Fruit fly (Drosophila melanogaster) whole organism, embryonic: ENCODE measurements around the gene Dic2.

Experiments used
- Bgb ChIP-seq: fragments of 200-800 bp; sonication (Bioruptor generic); IDR thresholded peaks from 2 replicates; pipeline ENCODE4 v1.3.6; 2022; ENCODE audit warnings: missing biosample characterization, missing genetic modification characterization; ENCODE audit not compliant: partially characterized antibody
- CG11560 ChIP-seq: fragments of 200-800 bp; sonication (Bioruptor generic); IDR thresholded peaks from 3 replicates; pipeline ENCODE4 v1.3.6; 2022; ENCODE audit warnings: missing biosample characterization, missing genetic modification characterization
- CG11696 ChIP-seq: fragments of 200-800 bp; sonication (Bioruptor generic); IDR thresholded peaks from 2 replicates; pipeline ENCODE4 v1.3.6; 2022; ENCODE audit warnings: missing biosample characterization, missing genetic modification characterization
- CG12236 ChIP-seq: fragments of 200-800 bp; sonication (Bioruptor generic); optimal IDR thresholded peaks from 2 replicates; lab custom pipeline; 2016; ENCODE audit warnings: missing biosample characterization, missing genetic modification characterization
- CG12769 ChIP-seq: fragments of 200-800 bp; sonication (Bioruptor generic); optimal IDR thresholded peaks from 2 replicates; lab custom pipeline; 2019; ENCODE audit warnings: missing biosample characterization, mild to moderate bottlenecking, missing genetic modification characterization, moderate library complexity
- CG15479 ChIP-seq: fragments of 200-800 bp; sonication (Bioruptor generic); optimal IDR thresholded peaks from 3 replicates; lab custom pipeline; 2019; ENCODE audit warnings: missing biosample characterization, mild to moderate bottlenecking, missing genetic modification characterization, moderate library complexity
- CG17829 ChIP-seq: fragments of 200-800 bp; optimal IDR thresholded peaks from 2 replicates; lab custom pipeline; 2019; ENCODE audit warnings: missing biosample characterization, mild to moderate bottlenecking, missing genetic modification characterization, moderate library complexity
- CG18262 ChIP-seq: fragments of 200-800 bp; optimal IDR thresholded peaks from 3 replicates; lab custom pipeline; 2019; ENCODE audit warnings: missing biosample characterization, mild to moderate bottlenecking, missing genetic modification characterization, moderate library complexity
- CG2120 ChIP-seq: fragments of 200-800 bp; sonication (Bioruptor generic); optimal IDR thresholded peaks from 3 replicates; lab custom pipeline; 2016; ENCODE audit warnings: missing biosample characterization, missing genetic modification characterization
- CG32767 ChIP-seq: fragments of 200-800 bp; sonication (Bioruptor generic); IDR thresholded peaks from 2 replicates; pipeline ENCODE4 v1.3.6; 2022; ENCODE audit warnings: missing biosample characterization, missing genetic modification characterization
- CG6272 ChIP-seq: fragments of 200-800 bp; sonication (Bioruptor generic); IDR thresholded peaks from 2 replicates; pipeline ENCODE4 v1.3.6; 2022; ENCODE audit warnings: missing biosample characterization, missing genetic modification characterization
- CG6654 ChIP-seq: fragments of 200-800 bp; sonication (Bioruptor generic); optimal IDR thresholded peaks from 2 replicates; lab custom pipeline; 2017; ENCODE audit warnings: missing biosample characterization, mild to moderate bottlenecking, missing genetic modification characterization
- CG7556 ChIP-seq: fragments of 200-800 bp; sonication (Bioruptor generic); optimal IDR thresholded peaks from 2 replicates; lab custom pipeline; 2017; ENCODE audit warnings: missing biosample characterization, mild to moderate bottlenecking, missing genetic modification characterization
- CG7786 ChIP-seq: fragments of 200-800 bp; sonication (Bioruptor generic); optimal IDR thresholded peaks from 2 replicates; lab custom pipeline; 2016; ENCODE audit warnings: missing biosample characterization, missing genetic modification characterization
- CG9727 ChIP-seq: fragments of 200-800 bp; sonication (Bioruptor generic); optimal IDR thresholded peaks from 3 replicates; lab custom pipeline; 2017; ENCODE audit warnings: missing biosample characterization, mild to moderate bottlenecking, missing genetic modification characterization
- Dip2 ChIP-seq: fragments of 200-800 bp; sonication (Bioruptor generic); IDR thresholded peaks from 2 replicates; pipeline ENCODE4 v1.3.6; 2022; ENCODE audit warnings: missing biosample characterization, missing genetic modification characterization
- Dll ChIP-seq: fragments of 200-800 bp; sonication (Bioruptor generic); IDR thresholded peaks from 4 replicates; pipeline ENCODE4 v1.3.6; 2022; ENCODE audit warnings: missing biosample characterization, missing genetic modification characterization; ENCODE audit not compliant: partially characterized antibody
- H2.0 ChIP-seq: fragments of 200-800 bp; sonication (Bioruptor generic); IDR thresholded peaks from 2 replicates; pipeline ENCODE4 v1.3.6; 2022; ENCODE audit warnings: missing biosample characterization, missing genetic modification characterization
- HLH54F ChIP-seq: fragments of 200-800 bp; sonication (Bioruptor generic); optimal IDR thresholded peaks from 3 replicates; lab custom pipeline; 2016; ENCODE audit warnings: missing biosample characterization, missing genetic modification characterization
- Hr51 ChIP-seq, 2 experiments: fragments of 200-800 bp; sonication (Bioruptor generic); optimal IDR thresholded peaks; 2 replicates in 1 of 2; 3 replicates in 1 of 2; lab custom pipeline; 2016 to 2018; ENCODE audit warnings: missing biosample characterization in 2 of 2, missing genetic modification characterization in 2 of 2, mild to moderate bottlenecking in 1 of 2, moderate library complexity in 1 of 2
- Lpt ChIP-seq: fragments of >200 bp; optimal IDR thresholded peaks from 2 replicates; lab custom pipeline; 2018; ENCODE audit warnings: missing biosample characterization, missing genetic modification characterization
- Med ChIP-seq: fragments of 200-800 bp; sonication (Bioruptor generic); peaks from one replicate; lab custom pipeline; 2016; ENCODE audit warnings: missing biosample characterization, missing genetic modification characterization, mild to moderate bottlenecking, inconsistent platforms, moderate library complexity
- Meics ChIP-seq: fragments of 200-800 bp; sonication (Bioruptor generic); optimal IDR thresholded peaks from 2 replicates; lab custom pipeline; 2017; ENCODE audit warnings: missing biosample characterization, mild to moderate bottlenecking, missing genetic modification characterization
- Oli ChIP-seq: fragments of 200-800 bp; sonication (Bioruptor generic); optimal IDR thresholded peaks from 2 replicates; lab custom pipeline; 2018; ENCODE audit warnings: missing biosample characterization, mild to moderate bottlenecking, missing genetic modification characterization, moderate library complexity
- Rx ChIP-seq: fragments of 200-800 bp; sonication (Bioruptor generic); IDR thresholded peaks from 2 replicates; pipeline ENCODE4 v1.3.6; 2022; ENCODE audit warnings: missing biosample characterization, missing genetic modification characterization
- Sox102F ChIP-seq: fragments of 200-800 bp; sonication (Bioruptor generic); optimal IDR thresholded peaks from 2 replicates; lab custom pipeline; 2018; ENCODE audit warnings: missing biosample characterization, mild to moderate bottlenecking, missing genetic modification characterization, moderate library complexity
- ato ChIP-seq: fragments of 200-800 bp; sonication (Bioruptor generic); IDR thresholded peaks from 2 replicates; pipeline ENCODE4 v1.3.6; 2022; ENCODE audit warnings: missing biosample characterization, missing genetic modification characterization; ENCODE audit not compliant: partially characterized antibody
- cad ChIP-seq: fragments of >200 bp; optimal IDR thresholded peaks from 2 replicates; lab custom pipeline; 2017; ENCODE audit warnings: missing biosample characterization, missing genetic modification characterization
- caup ChIP-seq: fragments of 200-800 bp; sonication (Bioruptor generic); optimal IDR thresholded peaks from 3 replicates; lab custom pipeline; 2017; ENCODE audit warnings: missing biosample characterization, mild to moderate bottlenecking, missing genetic modification characterization, moderate library complexity; ENCODE audit not compliant: severe bottlenecking
- chif ChIP-seq, 2 experiments: fragments of 200-800 bp; sonication (Bioruptor generic); optimal IDR thresholded peaks; 3 replicates each; lab custom pipeline; 2016; ENCODE audit warnings: missing biosample characterization in 2 of 2, missing genetic modification characterization in 2 of 2
- ci ChIP-seq: fragments of 200-800 bp; sonication (Bioruptor generic); IDR thresholded peaks from 3 replicates; pipeline ENCODE4 v1.3.6; 2022; ENCODE audit warnings: missing biosample characterization, missing genetic modification characterization
- cwo ChIP-seq: fragments of 200-800 bp; sonication (Bioruptor generic); optimal IDR thresholded peaks from 3 replicates; lab custom pipeline; 2017; ENCODE audit warnings: missing biosample characterization, missing genetic modification characterization, mild to moderate bottlenecking, moderate library complexity, missing genetic modification reagents
- dati ChIP-seq: fragments of 200-800 bp; sonication (Bioruptor generic); IDR thresholded peaks from 2 replicates; pipeline ENCODE4 v1.3.6; 2022; ENCODE audit warnings: missing biosample characterization, missing genetic modification characterization
- dimm ChIP-seq: fragments of 200-800 bp; sonication (Bioruptor generic); IDR thresholded peaks from 2 replicates; pipeline ENCODE4 v1.3.6; 2022; ENCODE audit warnings: missing biosample characterization, missing genetic modification characterization
- fu2 ChIP-seq: fragments of 200-800 bp; sonication (Bioruptor generic); optimal IDR thresholded peaks from 2 replicates; lab custom pipeline; 2016; ENCODE audit warnings: missing biosample characterization, missing genetic modification characterization
- gfzf ChIP-seq: fragments of 200-800 bp; sonication (Bioruptor generic); optimal IDR thresholded peaks from 2 replicates; lab custom pipeline; 2016; ENCODE audit warnings: missing biosample characterization, mild to moderate bottlenecking, missing genetic modification characterization, moderate library complexity
- gt ChIP-seq: fragments of 200-800 bp; sonication (Bioruptor generic); IDR thresholded peaks from 2 replicates; pipeline ENCODE4 v1.3.6; 2022; ENCODE audit warnings: missing biosample characterization, missing genetic modification characterization
- kah ChIP-seq: fragments of 200-800 bp; sonication (Bioruptor generic); optimal IDR thresholded peaks from 2 replicates; lab custom pipeline; 2018; ENCODE audit warnings: missing biosample characterization, mild to moderate bottlenecking, missing genetic modification characterization
- mirr ChIP-seq: fragments of 200-800 bp; sonication (Bioruptor generic); optimal IDR thresholded peaks from 3 replicates; lab custom pipeline; 2018; ENCODE audit warnings: missing biosample characterization, mild to moderate bottlenecking, missing genetic modification characterization
- nom ChIP-seq: fragments of 200-800 bp; sonication (Bioruptor generic); optimal IDR thresholded peaks from 2 replicates; lab custom pipeline; 2017; ENCODE audit warnings: missing biosample characterization, missing genetic modification characterization, mild to moderate bottlenecking, moderate library complexity, missing genetic modification reagents
- otp ChIP-seq: fragments of 200-800 bp; sonication (Bioruptor generic); IDR thresholded peaks from 3 replicates; pipeline ENCODE4, ENCODE4 v1.3.6; 2022; ENCODE audit warnings: missing biosample characterization, missing genetic modification characterization
- ranshi ChIP-seq: fragments of 200-800 bp; sonication (Bioruptor generic); IDR thresholded peaks from 2 replicates; pipeline ENCODE4 v1.3.6; 2022; ENCODE audit warnings: missing biosample characterization, missing genetic modification characterization
- repo ChIP-seq: fragments of 200-800 bp; sonication (Bioruptor generic); optimal IDR thresholded peaks from 2 replicates; lab custom pipeline; 2016; ENCODE audit warnings: missing biosample characterization, missing genetic modification characterization
- sens ChIP-seq: fragments of 200-800 bp; sonication (Bioruptor generic); peaks from one replicate; lab custom pipeline; 2016; ENCODE audit warnings: missing biosample characterization, missing genetic modification characterization
- slou ChIP-seq: fragments of 200-800 bp; sonication (Bioruptor generic); optimal IDR thresholded peaks from 3 replicates; lab custom pipeline; 2016; ENCODE audit warnings: missing biosample characterization, missing genetic modification characterization
- tgo ChIP-seq: fragments of 200-800 bp; sonication (Bioruptor generic); IDR thresholded peaks from 3 replicates; pipeline ENCODE4 v1.3.6; 2022; ENCODE audit warnings: missing biosample characterization, missing genetic modification characterization
- trem ChIP-seq: fragments of 200-800 bp; optimal IDR thresholded peaks from 3 replicates; lab custom pipeline; 2019; ENCODE audit warnings: missing biosample characterization, mild to moderate bottlenecking, missing genetic modification characterization, moderate library complexity
- usp ChIP-seq: fragments of >200 bp; optimal IDR thresholded peaks from 2 replicates; lab custom pipeline; 2017; ENCODE audit warnings: missing biosample characterization, missing genetic modification characterization
- zf30C ChIP-seq: fragments of 200-800 bp; sonication (Bioruptor generic); optimal IDR thresholded peaks from 3 replicates; lab custom pipeline; 2018; ENCODE audit warnings: missing biosample characterization, mild to moderate bottlenecking, missing genetic modification characterization

The Dic2 gene

DNA sequence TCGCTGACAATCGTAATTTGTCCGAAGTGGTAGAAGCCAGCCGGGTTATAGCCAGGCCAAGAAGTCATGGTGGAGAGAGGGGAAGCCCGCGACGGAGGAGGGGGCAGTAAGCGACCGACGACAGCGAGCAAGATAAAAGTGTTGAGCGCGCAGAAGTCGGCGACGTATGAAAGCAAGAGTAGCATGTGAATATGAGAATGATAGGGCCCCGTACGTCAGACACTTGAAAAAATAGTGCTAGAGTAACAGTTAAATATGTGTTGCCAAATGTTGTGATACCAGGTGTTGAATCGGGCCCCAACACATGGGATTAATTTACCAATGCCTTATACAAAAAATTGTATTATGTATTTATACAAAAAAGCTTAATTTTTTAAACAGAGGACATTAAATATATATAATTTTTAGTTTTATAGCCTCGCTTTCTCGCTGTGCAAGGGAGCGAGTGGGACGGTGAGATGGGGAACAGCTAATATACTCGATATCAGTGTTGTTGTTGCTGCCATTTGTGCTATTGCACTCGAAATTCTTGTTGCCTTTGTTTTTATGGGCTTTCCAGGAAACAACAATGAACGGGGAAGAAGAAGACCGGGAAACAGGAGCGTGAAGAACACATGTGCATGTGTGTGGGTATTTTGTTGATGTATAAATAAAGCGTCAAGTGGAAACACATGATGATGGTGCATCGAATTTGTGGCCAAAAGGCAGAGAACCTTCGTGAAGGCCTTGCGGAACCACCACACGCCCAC is 48.8 kb upstream of the Dic2 start (continued):
- TF ChIP-seq CG12236 (GFP tag; lab: Kevin White, UChicago): no peak
- peak; percentile 24 for TF ChIP-seq cad (GFP tag; lab: Kevin White, UChicago)
- TF ChIP-seq Oli (tag; lab: Kevin White, UChicago): peak; percentile 87
- peak; percentile 92 for TF ChIP-seq CG17829
- peak; percentile 93 for TF ChIP-seq mirr (GFP tag; lab: Kevin White, UChicago)
- TF ChIP-seq nom (GFP tag; lab: Kevin White, UChicago): peak; percentile 78
- peak; percentile 92 for TF ChIP-seq cwo
- TF ChIP-seq H2.0: peak; percentile 72; the same call in 1 of the 2 replicates
- TF ChIP-seq CG11696 (GFP tag; lab: Robert Waterston, UW): peak; percentile 72; the same call in 1 of the 2 replicates
- peak; percentile 61 for TF ChIP-seq kah
- TF ChIP-seq Bgb (GFP tag; lab: Robert Waterston, UW): peak; percentile 35; the same call in 1 of the 2 replicates
- peak; percentile 37 for TF ChIP-seq CG7786 (GFP tag; lab: Kevin White, UChicago)
- TF ChIP-seq CG12769 (tag; lab: Kevin White, UChicago): peak; percentile 39
- peak; percentile 88 for TF ChIP-seq Meics (GFP tag; lab: Kevin White, UChicago)
- peak; percentile 73 for TF ChIP-seq CG6272
- no peak for TF ChIP-seq Lpt (GFP tag; lab: Kevin White, UChicago)
- no peak for TF ChIP-seq fu2
- TF ChIP-seq CG18262 (tag; lab: Kevin White, UChicago): peak; percentile 91
- peak; percentile 84 for TF ChIP-seq Sox102F
- TF ChIP-seq otp (GFP tag; lab: Robert Waterston, UW): peak; percentile 77
- peak; percentile 78 for TF ChIP-seq CG6654 (GFP tag; lab: Kevin White, UChicago)
- peak; percentile 97 for TF ChIP-seq zf30C (GFP tag; lab: Kevin White, UChicago)
- peak; percentile 40; the same call in 1 of the 2 replicates for TF ChIP-seq gt (GFP tag; lab: Robert Waterston, UW)
- no peak for TF ChIP-seq repo (GFP tag; lab: Kevin White, UChicago)
- peak in 1 of 2 experiments; percentile 52 for TF ChIP-seq chif (GFP tag; optimal IDR thresholded peaks at IDR 0.05; lab: Kevin White, UChicago)
- no peak for TF ChIP-seq gfzf (GFP tag; lab: Kevin White, UChicago)
- TF ChIP-seq Hr51 (GFP tag; optimal IDR thresholded peaks at IDR 0.05; lab: Kevin White, UChicago): peak; percentile 37 to 89
- TF ChIP-seq trem (tag; lab: Kevin White, UChicago): peak; percentile 81
- no peak for TF ChIP-seq ato
- TF ChIP-seq ci: peak; percentile 81
- TF ChIP-seq Dip2 (GFP tag; lab: Robert Waterston, UW): peak; percentile 54; the same call in 1 of the 2 replicates
- TF ChIP-seq CG11560 (tag; lab: Robert Waterston, UW): peak; percentile 78
- TF ChIP-seq dimm (GFP tag; lab: Robert Waterston, UW): peak; percentile 50
- peak; percentile 84 for TF ChIP-seq Med (GFP tag; lab: Kevin White, UChicago)
- TF ChIP-seq usp: no peak
- TF ChIP-seq CG15479: no peak
- peak; percentile 20 for TF ChIP-seq slou (GFP tag; lab: Kevin White, UChicago)
- TF ChIP-seq HLH54F (GFP tag; lab: Kevin White, UChicago): peak; percentile 43
- TF ChIP-seq Dll: no peak
- peak; percentile 83 for TF ChIP-seq CG2120 (GFP tag; lab: Kevin White, UChicago)
- TF ChIP-seq ranshi (GFP tag; lab: Robert Waterston, UW): peak; percentile 84
- peak; percentile 89 for TF ChIP-seq tgo (GFP tag; lab: Robert Waterston, UW)
- peak; percentile 86 for TF ChIP-seq caup (GFP tag; lab: Kevin White, UChicago)
- peak; percentile 77 for TF ChIP-seq CG7556 (GFP tag; lab: Kevin White, UChicago)
- peak; percentile 91 for TF ChIP-seq sens (GFP tag; lab: Kevin White, UChicago)
- peak; percentile 58; the same call in 1 of the 2 replicates for TF ChIP-seq CG32767
- TF ChIP-seq dati (GFP tag; lab: Robert Waterston, UW): peak; percentile 62; the same call in 1 of the 2 replicates
- TF ChIP-seq Rx (GFP tag; lab: Robert Waterston, UW): peak; percentile 73
- TF ChIP-seq CG9727 (GFP tag; lab: Kevin White, UChicago): peak; percentile 86
